Worm (Caenorhabditis elegans): Measurements from ENCODE around the gene trpp-9.

- TF ChIP-seq sdc-2 (tag; optimal IDR thresholded peaks at IDR 0.05): no peak
- TF ChIP-seq pag-3 (tag; optimal IDR thresholded peaks at IDR 0.05; ENCODE audit: borderline replicate concordance): no peak
- TF ChIP-seq lin-11 (tag; optimal IDR thresholded peaks at IDR 0.05): no peak
- no peak for TF ChIP-seq F13H6.1 (tag; optimal IDR thresholded peaks at IDR 0.05)
- no peak for TF ChIP-seq ref-2 (tag; optimal IDR thresholded peaks at IDR 0.05)
- TF ChIP-seq unc-86 (tag; optimal IDR thresholded peaks at IDR 0.05): no peak
- no peak for TF ChIP-seq ahr-1 (tag; optimal IDR thresholded peaks at IDR 0.05)
- TF ChIP-seq tbx-7 (tag; optimal IDR thresholded peaks at IDR 0.05): no peak
- no peak for TF ChIP-seq eyg-1 (tag; optimal IDR thresholded peaks at IDR 0.05)
These were observed 5.6 kb upstream of the trpp-9 start for ce11 chrX:11558156-11558555.
